Fruit fly (Drosophila melanogaster) Kc167 (cell line): ENCODE data around the gene CG5177.

Experiments
- Myc ChIP-seq: fragments of >200 bp; optimal IDR thresholded peaks from 2 replicates; lab custom pipeline; 2017; ENCODE audit warnings: missing external identifiers
- Sin3A ChIP-seq: fragments of >200 bp; optimal IDR thresholded peaks from 2 replicates; lab custom pipeline; 2018; ENCODE audit warnings: missing external identifiers
- insv ChIP-seq: fragments of >200 bp; optimal IDR thresholded peaks from 3 replicates; lab custom pipeline; 2018; ENCODE audit warnings: missing external identifiers
- psq ChIP-seq: fragments of >200 bp; optimal IDR thresholded peaks from 2 replicates; lab custom pipeline; 2017; ENCODE audit warnings: missing external identifiers

dm6 chr2L:7395813-7396212 lies 9.2 kb upstream of the CG5177 start:
- TF ChIP-seq psq (lab: Kevin White, UChicago) (no peak), Myc (lab: Kevin White, UChicago) (no peak), Sin3A (lab: Kevin White, UChicago) (no peak), insv (no peak)
